Worm (Caenorhabditis elegans) whole organism, L3 larva: ENCODE data around the gene sri-30.

Source experiments
- ZK546.5 ChIP-seq: sonication (generic microtip); optimal IDR thresholded peaks from 2 replicates; lab custom pipeline; 2017; ENCODE audit warnings: missing biosample characterization, missing genetic modification characterization
- ama-1 ChIP-seq: fragments of 150-350 bp; optimal IDR thresholded peaks from 2 replicates; lab custom pipeline; 2018
- ceh-28 ChIP-seq: fragments of 150-350 bp; optimal IDR thresholded peaks from 2 replicates; lab custom pipeline; 2014; ENCODE audit warnings: missing biosample characterization, missing genetic modification reagents, missing genetic modification characterization
- ceh-9 ChIP-seq: sonication (generic microtip); optimal IDR thresholded peaks from 2 replicates; lab custom pipeline; 2018; ENCODE audit warnings: missing biosample characterization, missing genetic modification characterization
- egl-27 ChIP-seq: sonication (generic microtip); optimal IDR thresholded peaks from 4 replicates; lab custom pipeline; 2017; ENCODE audit warnings: missing biosample characterization, missing genetic modification reagents, missing genetic modification characterization
- egl-5 ChIP-seq: fragments of 150-350 bp; optimal IDR thresholded peaks from 2 replicates; lab custom pipeline; 2017; ENCODE audit warnings: missing biosample characterization, missing genetic modification reagents, missing genetic modification characterization, inconsistent platforms
- elt-2 ChIP-seq: sonication (generic microtip); optimal IDR thresholded peaks from 2 replicates; lab custom pipeline; 2016; ENCODE audit warnings: missing genetic modification reagents, mild to moderate bottlenecking, missing genetic modification characterization, missing compliant biosample characterization
- eor-1 ChIP-seq, 2 experiments: fragments of 150-350 bp; optimal IDR thresholded peaks; 2 replicates each; lab custom pipeline; 2014 to 2018; ENCODE audit warnings: missing biosample characterization in 2 of 2, missing genetic modification characterization in 2 of 2
- fkh-2 ChIP-seq: fragments of 150-350 bp; optimal IDR thresholded peaks from 2 replicates; lab custom pipeline; 2014; ENCODE audit warnings: missing biosample characterization, missing genetic modification reagents, missing genetic modification characterization
- hmg-11 ChIP-seq: sonication (generic microtip); optimal IDR thresholded peaks from 2 replicates; lab custom pipeline; 2016; ENCODE audit warnings: missing genetic modification characterization, missing compliant biosample characterization
- jun-1 ChIP-seq: fragments of 150-350 bp; optimal IDR thresholded peaks from 2 replicates; lab custom pipeline; 2014; ENCODE audit warnings: missing biosample characterization, missing genetic modification reagents, missing genetic modification characterization
- lin-15B ChIP-seq: fragments of 150-350 bp; optimal IDR thresholded peaks from 2 replicates; lab custom pipeline; 2014; ENCODE audit warnings: missing biosample characterization, missing genetic modification characterization
- lin-39 ChIP-seq: fragments of 150-350 bp; optimal IDR thresholded peaks from 2 replicates; lab custom pipeline; 2018; ENCODE audit warnings: missing biosample characterization, missing genetic modification reagents, missing genetic modification characterization
- lsy-12 ChIP-seq: sonication (generic microtip); optimal IDR thresholded peaks from 2 replicates; lab custom pipeline; 2016; ENCODE audit warnings: mild to moderate bottlenecking, missing genetic modification characterization, missing compliant biosample characterization
- nfya-1 ChIP-seq: sonication (generic microtip); optimal IDR thresholded peaks from 2 replicates; lab custom pipeline; 2017; ENCODE audit warnings: missing genetic modification characterization, mild to moderate bottlenecking, missing compliant biosample characterization, antibody characterized with exemption, moderate library complexity; ENCODE audit not compliant: insufficient read depth
- nhr-11 ChIP-seq: fragments of 150-350 bp; optimal IDR thresholded peaks from 2 replicates; lab custom pipeline; 2014; ENCODE audit warnings: missing biosample characterization, missing genetic modification characterization
- nhr-23 ChIP-seq: fragments of 150-350 bp; optimal IDR thresholded peaks from 2 replicates; lab custom pipeline; 2014; ENCODE audit warnings: missing biosample characterization, missing genetic modification reagents, missing genetic modification characterization
- nhr-237 ChIP-seq: fragments of 150-350 bp; optimal IDR thresholded peaks from 2 replicates; lab custom pipeline; 2014; ENCODE audit warnings: missing biosample characterization, missing genetic modification characterization
- nhr-25 ChIP-seq: sonication (generic microtip); optimal IDR thresholded peaks from 2 replicates; lab custom pipeline; 2017; ENCODE audit warnings: missing biosample characterization, missing genetic modification characterization
- nhr-28 ChIP-seq: fragments of 150-350 bp; optimal IDR thresholded peaks from 2 replicates; lab custom pipeline; 2014; ENCODE audit warnings: missing biosample characterization, missing genetic modification characterization
- nhr-43 ChIP-seq: sonication (generic microtip); optimal IDR thresholded peaks from 2 replicates; lab custom pipeline; 2016; ENCODE audit warnings: mild to moderate bottlenecking, missing genetic modification characterization, missing compliant biosample characterization; ENCODE audit not compliant: poor library complexity, severe bottlenecking
- nhr-76 ChIP-seq: fragments of 150-350 bp; sonication (generic microtip); optimal IDR thresholded peaks from 5 replicates; lab custom pipeline; 2014; ENCODE audit warnings: missing biosample characterization, missing genetic modification characterization
- nhr-77 ChIP-seq: fragments of 150-350 bp; optimal IDR thresholded peaks from 2 replicates; lab custom pipeline; 2014; ENCODE audit warnings: missing biosample characterization, missing genetic modification characterization
- pha-4 ChIP-seq: fragments of 150-350 bp; optimal IDR thresholded peaks from 2 replicates; lab custom pipeline; 2014; ENCODE audit warnings: missing biosample characterization, missing genetic modification reagents, missing genetic modification characterization
- pqm-1 ChIP-seq: fragments of 150-350 bp; optimal IDR thresholded peaks from 2 replicates; lab custom pipeline; 2017; ENCODE audit warnings: missing biosample characterization, missing genetic modification characterization, inconsistent platforms
- sea-2 ChIP-seq: fragments of 150-350 bp; sonication (generic microtip); optimal IDR thresholded peaks from 4 replicates; lab custom pipeline; 2014; ENCODE audit warnings: missing biosample characterization, missing genetic modification reagents, missing genetic modification characterization
- skn-1 ChIP-seq: fragments of 150-350 bp; optimal IDR thresholded peaks from 2 replicates; lab custom pipeline; 2014; ENCODE audit warnings: missing biosample characterization, missing genetic modification characterization
- unc-62 ChIP-seq: fragments of 150-350 bp; sonication (generic microtip); optimal IDR thresholded peaks from 4 replicates; lab custom pipeline; 2014; ENCODE audit warnings: missing biosample characterization, missing genetic modification reagents, missing genetic modification characterization
- zag-1 ChIP-seq: fragments of 150-350 bp; optimal IDR thresholded peaks from 2 replicates; lab custom pipeline; 2014; ENCODE audit warnings: missing biosample characterization, missing genetic modification characterization
- ztf-11 ChIP-seq: fragments of 150-350 bp; optimal IDR thresholded peaks from 2 replicates; lab custom pipeline; 2014; ENCODE audit warnings: missing biosample characterization, missing genetic modification characterization

Gene sri-30

DNA sequence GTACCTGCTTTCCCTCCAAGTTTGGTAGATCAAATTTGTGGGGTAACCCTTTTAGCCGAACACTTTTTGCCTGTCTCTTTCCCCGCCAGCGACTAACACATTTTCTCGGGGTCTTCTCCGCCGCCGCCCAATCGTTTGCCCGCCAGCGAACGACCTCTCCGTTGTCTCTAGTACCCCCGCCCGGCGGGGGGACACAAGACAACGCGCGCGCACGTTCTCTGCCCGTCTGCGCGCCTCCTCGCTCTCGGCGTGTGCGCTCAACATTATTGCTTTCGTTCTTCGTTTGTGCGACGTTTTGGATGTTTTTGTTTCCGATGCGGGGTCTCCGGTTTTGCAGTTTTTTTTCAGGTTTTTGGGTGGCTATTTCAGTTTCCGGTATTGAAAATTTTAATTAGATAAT is 9.6 kb downstream of the sri-30 start:
- TF ChIP-seq ztf-11 (no peak), lin-39 (tag; lab: Kevin White, UChicago) (peak; percentile 76), hmg-11 (tag; lab: Kevin White, UChicago) (peak; percentile 18), nfya-1 (tag; lab: Kevin White, UChicago) (peak; percentile 46), egl-5 (tag; lab: Kevin White, UChicago) (no peak)
- TF ChIP-seq, all 47 proteins: peak for 3

DNA sequence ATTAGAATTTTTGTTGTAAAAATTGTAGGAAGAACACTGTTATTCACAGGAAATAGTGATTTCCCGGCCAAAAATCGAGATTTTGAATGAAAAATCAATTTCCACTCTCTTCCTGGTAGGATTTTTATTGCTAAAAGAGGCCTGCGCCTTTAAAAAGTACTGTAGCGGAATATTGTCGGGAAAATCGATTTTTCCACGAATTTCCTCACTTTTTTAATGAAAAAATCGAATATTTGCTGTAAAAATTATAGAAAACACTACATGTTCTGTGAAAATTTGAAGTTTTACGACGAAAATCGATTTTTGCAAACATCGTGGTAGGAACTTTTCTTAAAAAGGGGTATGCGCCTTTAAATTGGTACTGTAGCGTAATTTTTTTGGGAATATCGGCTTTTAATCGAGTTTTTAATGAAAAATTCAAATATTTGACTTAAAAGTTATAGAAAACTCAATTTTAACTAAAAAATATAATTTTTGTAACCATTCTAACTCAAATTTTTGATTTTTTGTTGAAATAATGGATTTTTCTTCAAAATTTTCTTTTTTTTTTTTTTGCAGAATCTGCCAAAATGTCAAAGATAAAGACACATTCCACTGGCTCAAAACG is 10.4 kb downstream of the sri-30 start, which contains the start of gene lin-8:
Gene lin-8, plus strand, starts transcription at position 557 of the 607 bp plus-strand sequence.
- TF ChIP-seq unc-62 (GFP tag; lab: Kevin White, UChicago) (no peak), sea-2 (no peak)

DNA sequence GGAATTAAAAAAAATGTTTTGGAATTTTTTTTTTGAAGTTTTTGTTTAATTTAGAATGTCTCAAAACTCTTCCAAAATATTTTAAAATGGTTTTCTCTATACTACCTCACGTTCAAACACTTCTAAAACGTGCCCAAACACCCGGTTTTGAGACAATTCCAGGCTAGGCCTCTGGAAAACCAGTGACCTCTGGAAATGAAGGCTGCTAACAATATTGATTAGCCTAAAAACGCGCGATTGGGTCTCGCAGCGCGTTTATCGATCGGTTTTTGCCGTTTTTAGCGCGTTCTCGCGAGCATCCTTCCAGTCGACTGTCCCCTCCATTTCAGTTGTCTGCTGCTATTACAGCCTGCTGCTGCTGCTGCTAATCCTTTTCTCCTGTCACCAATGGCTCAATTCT is 14.8 kb downstream of the sri-30 start, which contains the start of gene Y25C1A.6:
Gene Y25C1A.6, plus strand, starts transcription at position 301 of the 400 bp plus-strand sequence.
- TF ChIP-seq nhr-76 (tag; lab: Kevin White, UChicago) = no peak
- TF ChIP-seq ama-1 (lab: Kevin White, UChicago) = no peak
- TF ChIP-seq nfya-1 (tag; lab: Kevin White, UChicago) = no peak
- TF ChIP-seq eor-1 (tag; optimal IDR thresholded peaks at IDR 0.05; lab: Kevin White, UChicago) = no peak
- TF ChIP-seq hmg-11 (tag; lab: Kevin White, UChicago) = no peak
- no peak for TF ChIP-seq nhr-28 (tag; lab: Kevin White, UChicago)
- TF ChIP-seq zag-1 (tag; lab: Kevin White, UChicago) = no peak
- TF ChIP-seq nhr-23 = no peak
- TF ChIP-seq nhr-77 (tag; lab: Kevin White, UChicago) = no peak
- no peak for TF ChIP-seq fkh-2
- TF ChIP-seq nhr-237 (tag; lab: Kevin White, UChicago) = no peak
- TF ChIP-seq nhr-25 = no peak
- no peak for TF ChIP-seq ztf-11
- no peak for TF ChIP-seq jun-1
- TF ChIP-seq lsy-12 = no peak
- TF ChIP-seq nhr-43 (tag; lab: Kevin White, UChicago) = no peak
- no peak for TF ChIP-seq sea-2
- no peak for TF ChIP-seq lin-39 (tag; lab: Kevin White, UChicago)

DNA sequence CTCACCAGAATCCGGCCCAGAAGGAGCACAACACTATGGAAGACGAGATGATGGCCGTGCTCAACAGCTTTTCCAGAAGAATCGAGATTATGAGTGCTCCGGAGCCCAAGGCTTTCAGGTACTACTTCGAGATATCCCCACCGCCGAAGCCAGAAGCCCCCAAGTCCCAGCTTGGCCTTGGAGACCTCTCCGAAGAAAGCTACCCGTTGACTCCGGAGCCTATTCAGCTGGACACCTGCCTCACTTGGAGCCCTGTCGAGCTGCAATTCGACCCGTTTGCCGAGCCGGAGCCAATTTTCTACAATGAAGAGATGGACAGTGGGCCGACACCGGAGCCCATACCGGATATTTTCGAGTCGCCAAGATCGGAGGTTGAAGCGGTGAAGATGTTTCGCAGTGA is 15.6 kb downstream of the sri-30 start:
- TF ChIP-seq jun-1 = no peak
- no peak for TF ChIP-seq ztf-11
- TF ChIP-seq lin-15B (tag; lab: Kevin White, UChicago) = no peak

DNA sequence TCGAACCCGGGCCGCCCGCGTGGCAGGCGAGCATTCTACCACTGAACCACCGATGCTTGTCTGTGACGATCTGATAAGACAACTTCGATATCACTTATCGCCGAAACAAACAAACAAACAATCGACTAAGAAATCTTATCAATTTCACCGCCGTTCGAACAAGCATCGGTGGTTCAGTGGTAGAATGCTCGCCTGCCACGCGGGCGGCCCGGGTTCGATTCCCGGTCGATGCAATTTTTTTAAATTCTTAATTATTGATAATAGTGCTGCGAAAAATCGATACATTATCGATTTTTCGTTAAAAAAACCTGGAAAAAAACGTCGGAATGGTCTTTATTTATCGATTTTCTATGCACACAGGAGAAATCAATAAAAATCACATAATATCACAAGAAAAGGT is 16.2 kb downstream of the sri-30 start:
- TF ChIP-seq elt-2 (tag; lab: Kevin White, UChicago) (peak; percentile 69), ceh-9 (tag; lab: Kevin White, UChicago) (no peak), lin-15B (tag; lab: Kevin White, UChicago) (no peak), skn-1 (tag; lab: Kevin White, UChicago) (no peak), fkh-2 (no peak), pha-4 (tag; lab: Kevin White, UChicago) (peak; percentile 36), nfya-1 (tag; lab: Kevin White, UChicago) (peak; percentile 27), nhr-11 (no peak), ceh-28 (tag; lab: Kevin White, UChicago) (peak; percentile 81), pqm-1 (tag; lab: Kevin White, UChicago) (peak; percentile 17)

DNA sequence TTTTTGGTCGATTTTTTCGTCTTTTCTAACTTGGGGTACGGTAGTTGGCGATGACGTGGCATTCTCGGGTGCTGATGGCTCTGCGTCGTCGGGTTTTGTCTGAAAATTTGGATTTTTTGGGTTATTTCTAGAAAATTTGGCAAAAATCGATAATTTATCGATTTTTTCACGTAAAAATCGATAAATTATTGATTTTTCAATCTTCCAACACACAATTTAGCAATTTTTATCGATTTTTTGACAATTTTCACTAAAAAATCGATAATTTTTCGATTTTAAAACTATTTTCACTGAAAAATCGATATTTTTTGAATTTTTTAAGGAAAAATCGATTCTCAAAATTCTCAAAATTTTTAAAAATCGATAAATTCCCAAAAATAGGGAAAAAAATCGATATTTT is 16.9 kb downstream of the sri-30 start:
- TF ChIP-seq egl-27 (tag; lab: Kevin White, UChicago) (no peak), ceh-28 (tag; lab: Kevin White, UChicago) (peak; percentile 82)
- TF ChIP-seq, all 47 proteins: peak for 1

DNA sequence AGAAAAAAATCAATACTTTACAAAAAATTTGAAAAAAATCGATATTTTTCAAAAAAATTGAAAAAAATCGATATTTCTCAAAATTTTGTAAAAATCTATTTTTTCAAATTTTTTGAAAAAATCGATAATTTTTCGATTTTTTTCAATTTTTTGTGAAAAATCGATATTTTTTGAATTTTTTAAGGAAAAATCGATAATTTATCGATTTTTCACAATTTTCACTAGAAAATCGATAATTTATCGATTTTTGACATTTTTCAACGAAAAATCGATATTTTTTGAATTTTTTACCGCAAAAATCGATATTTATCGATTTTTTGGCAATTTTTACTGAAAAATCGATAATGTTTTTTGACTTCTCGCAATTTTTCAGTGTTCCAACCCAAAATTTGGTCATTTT is 17.4 kb downstream of the sri-30 start:
- no peak for TF ChIP-seq ZK546.5 (tag; lab: Kevin White, UChicago)
- TF ChIP-seq ceh-28 (tag; lab: Kevin White, UChicago) = peak; percentile 98
- no peak for TF ChIP-seq nfya-1 (tag; lab: Kevin White, UChicago)
